Fruit fly (Drosophila melanogaster) whole organism, embryonic: ENCODE data around the gene sr.

Source experiments
- B-H2 ChIP-seq: fragments of 200-800 bp; sonication (Bioruptor generic); optimal IDR thresholded peaks from 2 replicates; lab custom pipeline; 2018; ENCODE audit warnings: missing biosample characterization, mild to moderate bottlenecking, missing genetic modification characterization
- BEAF-32 ChIP-seq: fragments of 200-800 bp; sonication (Bioruptor generic); optimal IDR thresholded peaks from 3 replicates; lab custom pipeline; 2017; ENCODE audit warnings: missing biosample characterization, missing genetic modification characterization, mild to moderate bottlenecking, moderate library complexity, missing genetic modification reagents
- CG10543 ChIP-seq: fragments of 200-800 bp; sonication (Bioruptor generic); optimal IDR thresholded peaks from 3 replicates; lab custom pipeline; 2017; ENCODE audit warnings: missing biosample characterization, mild to moderate bottlenecking, missing genetic modification characterization, moderate library complexity
- CG10565 ChIP-seq: fragments of 200-800 bp; sonication (Bioruptor generic); optimal IDR thresholded peaks from 3 replicates; lab custom pipeline; 2016; ENCODE audit warnings: missing biosample characterization, mild to moderate bottlenecking, missing genetic modification characterization
- CG11504 ChIP-seq: fragments of 200-800 bp; sonication (Bioruptor generic); optimal IDR thresholded peaks from 3 replicates; lab custom pipeline; 2019; ENCODE audit warnings: missing biosample characterization, mild to moderate bottlenecking, missing genetic modification characterization, moderate library complexity
- CG11695 ChIP-seq: fragments of 200-800 bp; sonication (Bioruptor generic); IDR thresholded peaks from 3 replicates; pipeline ENCODE4 v1.3.6; 2022; ENCODE audit warnings: missing biosample characterization, missing genetic modification characterization
- CG13624 ChIP-seq: fragments of 200-800 bp; sonication (Bioruptor generic); optimal IDR thresholded peaks from 2 replicates; lab custom pipeline; 2016; ENCODE audit warnings: missing biosample characterization, missing genetic modification characterization
- CG14014 ChIP-seq: fragments of 200-800 bp; sonication (Bioruptor generic); IDR thresholded peaks from 2 replicates; pipeline ENCODE4 v1.3.6; 2022; ENCODE audit warnings: missing biosample characterization, missing genetic modification characterization
- CG17328 ChIP-seq: fragments of 200-800 bp; sonication (Bioruptor generic); IDR thresholded peaks from 2 replicates; pipeline ENCODE4 v1.3.6; 2022; ENCODE audit warnings: missing biosample characterization, missing genetic modification characterization
- CG17361 ChIP-seq: fragments of 200-800 bp; sonication (Bioruptor generic); IDR thresholded peaks from 3 replicates; pipeline ENCODE4 v1.3.6; 2022; ENCODE audit warnings: missing biosample characterization, missing genetic modification characterization
- CG17385 ChIP-seq: fragments of 200-800 bp; sonication (Bioruptor generic); optimal IDR thresholded peaks from 3 replicates; lab custom pipeline; 2018; ENCODE audit warnings: missing biosample characterization, mild to moderate bottlenecking, missing genetic modification characterization
- CG34224 ChIP-seq: fragments of 200-800 bp; sonication (Bioruptor generic); IDR thresholded peaks from 3 replicates; pipeline ENCODE4 v1.3.6; 2022; ENCODE audit warnings: missing biosample characterization, missing genetic modification characterization; ENCODE audit not compliant: partially characterized antibody
- CG43689 ChIP-seq: fragments of 200-800 bp; sonication (Bioruptor generic); IDR thresholded peaks from 2 replicates; pipeline ENCODE4 v1.3.6; 2022; ENCODE audit warnings: missing biosample characterization, missing genetic modification characterization
- CG4820 ChIP-seq: fragments of 200-800 bp; sonication (Bioruptor generic); optimal IDR thresholded peaks from 3 replicates; lab custom pipeline; 2016; ENCODE audit warnings: missing biosample characterization, missing genetic modification characterization
- CG4854 ChIP-seq: fragments of 200-800 bp; sonication (Bioruptor generic); optimal IDR thresholded peaks from 2 replicates; lab custom pipeline; 2016; ENCODE audit warnings: missing biosample characterization, missing genetic modification characterization, inconsistent platforms
- CG5245 ChIP-seq: fragments of 200-800 bp; sonication (Bioruptor generic); optimal IDR thresholded peaks from 3 replicates; lab custom pipeline; 2016; ENCODE audit warnings: missing biosample characterization, missing genetic modification characterization
- CG6272 ChIP-seq: fragments of 200-800 bp; sonication (Bioruptor generic); IDR thresholded peaks from 2 replicates; pipeline ENCODE4 v1.3.6; 2022; ENCODE audit warnings: missing biosample characterization, missing genetic modification characterization
- CG6654 ChIP-seq: fragments of 200-800 bp; sonication (Bioruptor generic); optimal IDR thresholded peaks from 2 replicates; lab custom pipeline; 2017; ENCODE audit warnings: missing biosample characterization, mild to moderate bottlenecking, missing genetic modification characterization
- CG6683 ChIP-seq: fragments of 200-800 bp; sonication (Bioruptor generic); optimal IDR thresholded peaks from 2 replicates; lab custom pipeline; 2017; ENCODE audit warnings: missing biosample characterization, mild to moderate bottlenecking, missing genetic modification characterization, missing genetic modification reagents
- CG8388 ChIP-seq: fragments of 200-800 bp; sonication (Bioruptor generic); optimal IDR thresholded peaks from 2 replicates; lab custom pipeline; 2019; ENCODE audit warnings: missing biosample characterization, mild to moderate bottlenecking, missing genetic modification characterization, moderate library complexity
- CG9609 ChIP-seq: fragments of 200-800 bp; sonication (Bioruptor generic); optimal IDR thresholded peaks from 3 replicates; lab custom pipeline; 2016; ENCODE audit warnings: missing biosample characterization, missing genetic modification characterization
- CG9876 ChIP-seq: fragments of 200-800 bp; sonication (Bioruptor generic); optimal IDR thresholded peaks from 2 replicates; lab custom pipeline; 2016; ENCODE audit warnings: missing biosample characterization, missing genetic modification characterization
- CoRest ChIP-seq: fragments of 200-800 bp; sonication (Bioruptor generic); optimal IDR thresholded peaks from 3 replicates; lab custom pipeline; 2018; ENCODE audit warnings: missing biosample characterization, mild to moderate bottlenecking, missing genetic modification characterization, moderate library complexity
- Dfd ChIP-seq, 2 experiments: fragments of >200 bp; optimal IDR thresholded peaks; 2 replicates each; lab custom pipeline; 2017; ENCODE audit warnings: missing biosample characterization in 2 of 2, missing genetic modification characterization in 2 of 2
- Drgx ChIP-seq: fragments of 200-800 bp; sonication (Bioruptor generic); IDR thresholded peaks from 2 replicates; pipeline ENCODE4 v1.3.6; 2022; ENCODE audit warnings: missing biosample characterization, missing genetic modification characterization
- Gsc ChIP-seq: fragments of 200-800 bp; sonication (Bioruptor generic); IDR thresholded peaks from 2 replicates; pipeline ENCODE4 v1.3.6; 2022; ENCODE audit warnings: missing biosample characterization, missing genetic modification characterization
- Gug ChIP-seq: fragments of 200-800 bp; sonication (Bioruptor generic); IDR thresholded peaks from 4 replicates; pipeline ENCODE4 v1.3.6; 2022; ENCODE audit warnings: missing biosample characterization, missing genetic modification characterization
- Hr3 ChIP-seq: fragments of 200-800 bp; sonication (Bioruptor generic); optimal IDR thresholded peaks from 3 replicates; lab custom pipeline; 2016; ENCODE audit warnings: missing biosample characterization, missing genetic modification characterization
- MBD-R2 ChIP-seq: fragments of 200-800 bp; sonication (Bioruptor generic); IDR thresholded peaks from 2 replicates; pipeline ENCODE4 v1.3.6; 2022; ENCODE audit warnings: missing biosample characterization, missing genetic modification characterization
- Max ChIP-seq: fragments of 200-800 bp; sonication (Bioruptor generic); optimal IDR thresholded peaks from 2 replicates; lab custom pipeline; 2016; ENCODE audit warnings: missing biosample characterization, mild to moderate bottlenecking, missing genetic modification characterization
- NfI ChIP-seq: fragments of 200-800 bp; sonication (Bioruptor generic); optimal IDR thresholded peaks from 3 replicates; lab custom pipeline; 2018; ENCODE audit warnings: missing biosample characterization, mild to moderate bottlenecking, missing genetic modification characterization, moderate library complexity
- Rfx ChIP-seq: fragments of 200-800 bp; sonication (Bioruptor generic); IDR thresholded peaks from 2 replicates; pipeline ENCODE4 v1.3.6; 2022; ENCODE audit warnings: missing biosample characterization, missing genetic modification characterization
- TFAM ChIP-seq: fragments of 200-800 bp; sonication (Bioruptor generic); optimal IDR thresholded peaks from 2 replicates; lab custom pipeline; 2017; ENCODE audit warnings: missing biosample characterization, missing genetic modification characterization, inconsistent platforms
- ab ChIP-seq: fragments of 200-800 bp; sonication (Bioruptor generic); optimal IDR thresholded peaks from 2 replicates; lab custom pipeline; 2016; ENCODE audit warnings: missing biosample characterization, missing genetic modification characterization
- bab2 ChIP-seq: fragments of 200-800 bp; sonication (Bioruptor generic); optimal IDR thresholded peaks from 2 replicates; lab custom pipeline; 2016; ENCODE audit warnings: missing biosample characterization, missing genetic modification characterization
- bowl ChIP-seq: fragments of 200-800 bp; sonication (Bioruptor generic); IDR thresholded peaks from 2 replicates; pipeline ENCODE4 v1.3.6; 2022; ENCODE audit warnings: missing biosample characterization, missing genetic modification characterization
- br ChIP-seq: fragments of >200 bp; optimal IDR thresholded peaks from 2 replicates; lab custom pipeline; 2017
- btn ChIP-seq: fragments of 200-800 bp; sonication (Bioruptor generic); optimal IDR thresholded peaks from 2 replicates; lab custom pipeline; 2016; ENCODE audit warnings: missing biosample characterization, missing genetic modification characterization
- corto ChIP-seq: fragments of 200-800 bp; sonication (Bioruptor generic); optimal IDR thresholded peaks from 2 replicates; lab custom pipeline; 2016; ENCODE audit warnings: missing biosample characterization, mild to moderate bottlenecking, missing genetic modification characterization, moderate library complexity
- dati ChIP-seq: fragments of 200-800 bp; sonication (Bioruptor generic); IDR thresholded peaks from 2 replicates; pipeline ENCODE4 v1.3.6; 2022; ENCODE audit warnings: missing biosample characterization, missing genetic modification characterization
- fd102C ChIP-seq: fragments of 200-800 bp; sonication (Bioruptor generic); optimal IDR thresholded peaks from 2 replicates; lab custom pipeline; 2018; ENCODE audit warnings: missing biosample characterization, mild to moderate bottlenecking, missing genetic modification characterization, moderate library complexity
- fd3F ChIP-seq: fragments of 200-800 bp; sonication (Bioruptor generic); optimal IDR thresholded peaks from 2 replicates; lab custom pipeline; 2018; ENCODE audit warnings: missing biosample characterization, mild to moderate bottlenecking, missing genetic modification characterization, moderate library complexity
- fru ChIP-seq: fragments of >200 bp; optimal IDR thresholded peaks from 2 replicates; lab custom pipeline; 2017
- h ChIP-seq: fragments of >200 bp; optimal IDR thresholded peaks from 2 replicates; lab custom pipeline; 2017
- kah ChIP-seq: fragments of 200-800 bp; sonication (Bioruptor generic); optimal IDR thresholded peaks from 2 replicates; lab custom pipeline; 2018; ENCODE audit warnings: missing biosample characterization, mild to moderate bottlenecking, missing genetic modification characterization
- mam ChIP-seq: fragments of 200-800 bp; sonication (Bioruptor generic); optimal IDR thresholded peaks from 3 replicates; lab custom pipeline; 2016; ENCODE audit warnings: missing biosample characterization, missing genetic modification characterization
- prd ChIP-seq, 3 experiments: fragments of >200 bp in 2 of 3; fragments of 200-800 bp in 1 of 3; sonication (Bioruptor generic) in 1 of 3; optimal IDR thresholded peaks in 2 of 3; IDR thresholded peaks in 1 of 3; 2 replicates in 2 of 3; 3 replicates in 1 of 3; pipeline versions ENCODE4 v1.3.6 to Lab custom; 2017 to 2022; ENCODE audit warnings: missing biosample characterization in 1 of 3, missing genetic modification characterization in 1 of 3
- psq ChIP-seq: fragments of 200-800 bp; sonication (Bioruptor generic); optimal IDR thresholded peaks from 2 replicates; lab custom pipeline; 2017; ENCODE audit warnings: missing biosample characterization, missing genetic modification characterization
- vvl ChIP-seq: fragments of 200-800 bp; sonication (Bioruptor generic); IDR thresholded peaks from 2 replicates; pipeline ENCODE4 v1.3.6; 2022; ENCODE audit warnings: missing biosample characterization, missing genetic modification characterization
- wor ChIP-seq: fragments of 200-800 bp; sonication (Bioruptor generic); IDR thresholded peaks from 2 replicates; pipeline ENCODE4 v1.3.6; 2022; ENCODE audit warnings: missing biosample characterization, missing genetic modification characterization
- zen2 ChIP-seq: fragments of 200-800 bp; sonication (Bioruptor generic); IDR thresholded peaks from 3 replicates; pipeline ENCODE4 v1.3.6; 2022; ENCODE audit warnings: missing biosample characterization, missing genetic modification characterization; ENCODE audit not compliant: partially characterized antibody
- zfh1 ChIP-seq: fragments of 200-800 bp; sonication (Bioruptor generic); IDR thresholded peaks from 3 replicates; pipeline ENCODE4 v1.3.6; 2022; ENCODE audit warnings: missing biosample characterization, missing genetic modification characterization

The sr gene

DNA sequence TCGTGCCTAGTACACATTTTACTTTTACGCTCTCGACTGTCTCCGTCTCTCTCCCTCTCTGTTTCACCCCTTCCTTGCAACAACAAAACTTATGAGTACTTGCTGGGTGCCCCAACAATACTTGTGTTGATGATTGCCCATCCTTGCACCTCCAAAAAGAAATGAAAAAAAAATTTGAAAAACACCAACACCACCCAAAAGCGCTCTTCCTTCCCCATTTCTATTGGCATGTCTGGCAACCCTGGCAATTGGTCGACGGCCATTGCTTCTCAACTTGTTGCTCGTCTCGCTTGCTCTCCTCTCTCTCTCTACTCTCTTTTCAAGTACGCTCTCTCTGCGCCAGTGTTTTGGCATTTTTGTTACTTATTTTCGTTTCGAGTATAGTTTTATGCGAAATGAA lies 77.8 kb downstream of the sr start (continued):
- TF ChIP-seq CG6654 (GFP tag; lab: Kevin White, UChicago) (no peak), CG17385 (no peak), h (lab: Kevin White, UChicago) (no peak), CG10565 (GFP tag; lab: Kevin White, UChicago) (no peak), Drgx (GFP tag; lab: Robert Waterston, UW) (peak; percentile 29; the same call in 1 of the 2 replicates), corto (no peak), CG6272 (GFP tag; lab: Robert Waterston, UW) (no peak), CG11695 (no peak), fd3F (GFP tag; lab: Kevin White, UChicago) (no peak), zen2 (GFP tag; lab: Robert Waterston, UW) (peak; percentile 25; the same call in 1 of the 3 replicates), bab2 (GFP tag; lab: Kevin White, UChicago) (no peak), MBD-R2 (GFP tag; lab: Robert Waterston, UW) (peak; percentile 25; the same call in 1 of the 2 replicates), CoRest (tag; lab: Kevin White, UChicago) (peak; percentile 39), CG4820 (GFP tag; lab: Kevin White, UChicago) (no peak), CG9876 (peak; percentile 2), Hr3 (GFP tag; lab: Kevin White, UChicago) (no peak), wor (GFP tag; lab: Robert Waterston, UW) (no peak), ab (no peak), fru (no peak), Rfx (peak; percentile 74), dati (no peak), B-H2 (GFP tag; lab: Kevin White, UChicago) (peak; percentile 55), CG8388 (no peak), vvl (peak; percentile 62), BEAF-32 (peak; percentile 6), kah (GFP tag; lab: Kevin White, UChicago) (peak; percentile 75), CG9609 (GFP tag; lab: Kevin White, UChicago) (no peak), CG11504 (tag; lab: Kevin White, UChicago) (peak; percentile 97), prd (optimal IDR thresholded peaks at IDR 0.05; lab: Kevin White, UChicago) (no peak), prd (GFP tag; IDR thresholded peaks at IDR 0.05; lab: Robert Waterston, UW) (no peak), Max (GFP tag; lab: Kevin White, UChicago) (no peak), fd102C (GFP tag; lab: Kevin White, UChicago) (no peak), CG4854 (no peak), CG17328 (no peak), Gug (GFP tag; lab: Robert Waterston, UW) (peak; percentile 38; the same call in 1 of the 4 replicates), Dfd (GFP tag; optimal IDR thresholded peaks at IDR 0.05; lab: Kevin White, UChicago) (no peak), TFAM (GFP tag; lab: Kevin White, UChicago) (no peak), Gsc (GFP tag; lab: Robert Waterston, UW) (no peak), CG17361 (GFP tag; lab: Robert Waterston, UW) (0 out of 3 replicates have a peak, but pooled peaks have one; percentile 5), CG43689 (GFP tag; lab: Robert Waterston, UW) (no peak), br (lab: Kevin White, UChicago) (no peak), CG10543 (peak; percentile 73), NfI (peak; percentile 45), zfh1 (GFP tag; lab: Robert Waterston, UW) (no peak), bowl (GFP tag; lab: Robert Waterston, UW) (no peak), CG34224 (peak; percentile 43; the same call in 2 of the 3 replicates), CG5245 (GFP tag; lab: Kevin White, UChicago) (no peak), CG6683 (no peak), CG13624 (peak; percentile 10), btn (GFP tag; lab: Kevin White, UChicago) (no peak), mam (GFP tag; lab: Kevin White, UChicago) (peak; percentile 21), psq (GFP tag; lab: Kevin White, UChicago) (no peak), CG14014 (GFP tag; lab: Robert Waterston, UW) (peak; percentile 15; the same call in 1 of the 2 replicates)
